Fruit fly (Drosophila melanogaster): Measurements from ENCODE around the gene dgt6.

The dgt6 gene

DNA sequence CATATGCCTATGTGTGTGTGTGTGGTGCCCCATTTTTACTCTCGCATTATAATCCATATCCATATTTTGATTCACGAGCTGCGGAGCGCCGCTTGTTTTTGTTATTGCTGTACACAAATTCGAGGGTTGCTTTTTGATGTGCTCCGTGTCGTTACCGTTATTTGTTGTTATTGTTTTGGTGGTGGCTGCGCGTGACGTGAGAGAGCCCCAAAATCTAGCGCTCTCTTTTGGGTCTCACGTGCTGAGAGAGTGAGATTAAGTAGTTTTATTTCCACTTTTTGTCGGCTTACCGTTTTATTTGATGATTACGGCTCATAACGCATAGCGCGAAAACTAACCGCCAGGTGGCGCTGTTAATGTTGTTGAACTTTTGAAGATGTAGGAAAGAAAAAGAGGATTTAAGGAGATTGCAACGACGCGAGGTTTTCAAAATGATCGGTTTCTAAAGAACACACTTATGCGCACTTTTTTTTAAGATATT lies 43.4 kb downstream of the dgt6 start:
- TF ChIP-seq Eip78C (GFP tag) = peak; percentile 35
- TF ChIP-seq salr (GFP tag; optimal IDR thresholded peaks at IDR 0.05) = no peak
- TF ChIP-seq CG6792 (GFP tag; optimal IDR thresholded peaks at IDR 0.05) = no peak

DNA sequence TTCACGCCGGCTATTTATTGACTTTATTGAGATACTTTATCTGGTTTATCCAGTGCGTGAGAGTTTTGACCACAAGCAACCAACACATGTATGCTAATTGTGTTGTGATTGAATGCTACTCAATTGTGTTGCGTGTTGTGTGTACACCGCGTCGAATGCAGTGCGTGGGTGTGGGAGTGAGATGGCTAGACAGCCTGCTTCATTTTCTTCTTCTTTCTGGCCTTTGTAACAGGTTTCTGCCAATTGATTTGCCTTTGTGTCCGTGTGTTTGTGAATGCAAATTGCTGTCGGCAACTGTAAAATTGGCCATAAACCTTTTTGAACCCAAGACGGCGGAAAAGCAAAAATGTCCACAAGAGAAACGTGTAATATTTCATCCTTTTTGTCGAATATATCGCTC lies 43.9 kb downstream of the dgt6 start:
- TF ChIP-seq Eip93F (GFP tag; optimal IDR thresholded peaks at IDR 0.05) (no peak), Ets96B (tag; optimal IDR thresholded peaks at IDR 0.05) (no peak), CG8119 (GFP tag; IDR thresholded peaks at IDR 0.05) (no peak), CG6792 (GFP tag; optimal IDR thresholded peaks at IDR 0.05) (no peak), OdsH (GFP tag; optimal IDR thresholded peaks at IDR 0.05) (no peak), ss (GFP tag; optimal IDR thresholded peaks at IDR 0.05) (peak in 1 of 2 experiments; percentile 63), achi (GFP tag; optimal IDR thresholded peaks at IDR 0.05) (no peak), CG9139 (GFP tag; optimal IDR thresholded peaks at IDR 0.05) (no peak), Ets21C (GFP tag; optimal IDR thresholded peaks at IDR 0.05) (no peak), CG8632 (GFP tag; optimal IDR thresholded peaks at IDR 0.05) (no peak), eg (GFP tag; IDR thresholded peaks at IDR 0.05) (no peak), Met (GFP tag; optimal IDR thresholded peaks at IDR 0.05) (no peak), CG15336 (GFP tag; IDR thresholded peaks at IDR 0.05) (no peak), dsx (GFP tag; optimal IDR thresholded peaks at IDR 0.05; ENCODE audit: poor library complexity, severe bottlenecking) (no peak), fkh (GFP tag; optimal IDR thresholded peaks at IDR 0.05) (peak; percentile 49)

DNA sequence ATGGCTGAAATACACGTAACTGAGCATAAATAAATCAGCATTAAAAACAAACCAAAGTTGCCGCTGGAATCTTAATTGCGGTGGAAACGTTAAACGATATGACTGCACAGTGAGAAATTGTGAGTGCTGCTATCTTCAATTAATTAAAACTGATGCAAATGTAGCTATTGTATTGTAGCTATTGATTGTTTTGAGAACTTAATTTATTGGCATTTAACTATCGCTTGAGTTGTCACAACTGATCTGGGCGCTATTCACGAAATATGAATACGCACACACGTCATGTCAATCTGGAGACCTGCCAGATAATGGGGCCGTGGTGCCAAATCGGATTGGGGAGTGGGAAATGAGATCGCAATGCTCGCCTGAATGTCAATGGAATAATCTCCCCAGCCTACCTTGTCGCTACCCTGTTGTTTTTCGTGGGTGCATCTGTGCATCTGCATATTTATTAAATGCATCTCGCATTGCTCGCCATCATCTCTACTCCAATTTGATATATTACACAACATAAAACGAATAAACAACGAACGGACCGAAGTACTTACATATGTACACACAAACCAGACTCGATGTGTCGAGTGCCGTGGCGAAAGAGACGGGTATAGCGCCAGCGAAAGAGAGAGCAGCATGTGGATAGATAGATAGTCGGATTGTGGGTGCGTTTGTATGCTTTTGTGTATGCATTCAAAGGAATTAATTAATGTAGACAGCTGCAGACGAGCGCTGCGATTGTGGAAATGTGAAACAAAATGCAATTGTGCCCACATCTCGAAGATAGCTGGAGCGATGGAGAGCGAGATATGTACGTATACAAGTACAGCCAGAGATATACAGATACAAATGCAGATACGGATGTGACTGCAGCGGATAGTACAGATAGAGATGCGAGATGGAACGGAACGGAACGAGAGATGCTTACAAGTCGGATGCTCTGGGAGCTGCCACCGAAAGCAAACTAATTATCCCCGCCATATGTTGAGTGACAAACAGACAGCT lies 47.0 kb downstream of the dgt6 start:
- TF ChIP-seq fd85E (GFP tag; optimal IDR thresholded peaks at IDR 0.05) = no peak
- TF ChIP-seq CG8319 (GFP tag; optimal IDR thresholded peaks at IDR 0.05) = peak; percentile 33
- TF ChIP-seq CG16779 (tag; optimal IDR thresholded peaks at IDR 0.05) = no peak
- no peak for TF ChIP-seq CG6276 (GFP tag; optimal IDR thresholded peaks at IDR 0.05)
- no peak for TF ChIP-seq CG6792 (GFP tag; optimal IDR thresholded peaks at IDR 0.05)
- TF ChIP-seq CG8632 (GFP tag; optimal IDR thresholded peaks at IDR 0.05) = peak; percentile 33
- peak in 1 of 2 experiments; percentile 26 for TF ChIP-seq salr (GFP tag; optimal IDR thresholded peaks at IDR 0.05)
- TF ChIP-seq CG31627 (GFP tag; optimal IDR thresholded peaks at IDR 0.05) = peak; percentile 34
- TF ChIP-seq esn (GFP tag; optimal IDR thresholded peaks at IDR 0.05) = peak; percentile 55
- no peak for TF ChIP-seq Eip93F (GFP tag; optimal IDR thresholded peaks at IDR 0.05)
- no peak for TF ChIP-seq CG8119 (GFP tag; IDR thresholded peaks at IDR 0.05)
- TF ChIP-seq topi (GFP tag; optimal IDR thresholded peaks at IDR 0.05) = peak; percentile 52
- peak; percentile 58 for TF ChIP-seq Hr39 (GFP tag; optimal IDR thresholded peaks at IDR 0.05)
- peak; percentile 34 for TF ChIP-seq CG10631 (GFP tag; optimal IDR thresholded peaks at IDR 0.05)
- peak; percentile 19 for TF ChIP-seq lz (GFP tag; optimal IDR thresholded peaks at IDR 0.05)
- TF ChIP-seq svp (GFP tag) = peak; percentile 89
- TF ChIP-seq CG15336 (GFP tag; IDR thresholded peaks at IDR 0.05) = 0 out of 2 replicates have a peak, but pooled peaks have one; percentile 13
- peak; percentile 70 for TF ChIP-seq Eip78C (GFP tag)
- TF ChIP-seq pdm3 (GFP tag; optimal IDR thresholded peaks at IDR 0.05) = peak; percentile 44
- peak; percentile 46 for TF ChIP-seq acj6 (GFP tag; optimal IDR thresholded peaks at IDR 0.05)
- TF ChIP-seq Met (GFP tag; optimal IDR thresholded peaks at IDR 0.05) = peak; percentile 8
- peak; percentile 30 for TF ChIP-seq CG32006 (GFP tag; optimal IDR thresholded peaks at IDR 0.05)
- no peak for TF ChIP-seq fd59A (GFP tag; optimal IDR thresholded peaks at IDR 0.05)
- TF ChIP-seq Hr4 (GFP tag; optimal IDR thresholded peaks at IDR 0.05) = peak; percentile 24
- no peak for TF ChIP-seq Blimp-1 (GFP tag; optimal IDR thresholded peaks at IDR 0.05)
- TF ChIP-seq cyc (GFP tag; optimal IDR thresholded peaks at IDR 0.05) = peak; percentile 12
- TF ChIP-seq achi (GFP tag; optimal IDR thresholded peaks at IDR 0.05) = peak; percentile 38
- TF ChIP-seq Gug (GFP tag; IDR thresholded peaks at IDR 0.05) = no peak
- TF ChIP-seq CG1621 (tag; optimal IDR thresholded peaks at IDR 0.05) = no peak
- peak; percentile 45; the same call in 1 of the 3 replicates for TF ChIP-seq eg (GFP tag; IDR thresholded peaks at IDR 0.05)
- TF ChIP-seq Sox14 (GFP tag; optimal IDR thresholded peaks at IDR 0.05) = peak; percentile 37
- TF ChIP-seq CG3919 (GFP tag; optimal IDR thresholded peaks at IDR 0.05) = peak; percentile 42
- TF ChIP-seq CG3032 (tag; optimal IDR thresholded peaks at IDR 0.05) = peak; percentile 33
- TF ChIP-seq Eip75B (GFP tag; optimal IDR thresholded peaks at IDR 0.05) = peak; percentile 3
- TF ChIP-seq CG6163 (GFP tag; IDR thresholded peaks at IDR 0.05) = peak; percentile 11; the same call in 1 of the 3 replicates
- TF ChIP-seq CG7368 (GFP tag; optimal IDR thresholded peaks at IDR 0.05) = peak; percentile 13
- peak; percentile 47 for TF ChIP-seq CG10669 (GFP tag; optimal IDR thresholded peaks at IDR 0.05)
- peak; percentile 40 for TF ChIP-seq OdsH (GFP tag; optimal IDR thresholded peaks at IDR 0.05)

Data from whole organism, prepupa.